Worm (Caenorhabditis elegans): ENCODE data around the gene K01A12.4.

Gene K01A12.4

ce11 chrX:8582767-8583360, 27.8 kb upstream of the K01A12.4 start:
- TF ChIP-seq ceh-45 (GFP tag; IDR thresholded peaks at IDR 0.05) (no peak), zip-5 (tag; optimal IDR thresholded peaks at IDR 0.05) (no peak), unc-42 (tag; optimal IDR thresholded peaks at IDR 0.05) (no peak), pha-2 (tag; optimal IDR thresholded peaks at IDR 0.05) (no peak), ceh-19 (GFP tag; optimal IDR thresholded peaks at IDR 0.05) (no peak), pax-1 (tag; optimal IDR thresholded peaks at IDR 0.05) (no peak), K09A11.1 (tag; optimal IDR thresholded peaks at IDR 0.05; ENCODE audit: insufficient read depth) (no peak), pros-1 (tag; optimal IDR thresholded peaks at IDR 0.05) (no peak), ceh-34 (tag; optimal IDR thresholded peaks at IDR 0.05) (no peak), ceh-6 (GFP tag; optimal IDR thresholded peaks at IDR 0.05) (no peak), F13H6.1 (tag; optimal IDR thresholded peaks at IDR 0.05) (no peak), hlh-13 (GFP tag; optimal IDR thresholded peaks at IDR 0.05) (no peak), nhr-232 (tag; optimal IDR thresholded peaks at IDR 0.05) (no peak), nfya-1 (tag; optimal IDR thresholded peaks at IDR 0.05) (no peak), T23F11.4 (GFP tag; optimal IDR thresholded peaks at IDR 0.05) (no peak)

- TF ChIP-seq ceh-14 (tag; optimal IDR thresholded peaks at IDR 0.05): no peak
- no peak for TF ChIP-seq pag-3 (tag; optimal IDR thresholded peaks at IDR 0.05; ENCODE audit: borderline replicate concordance)
- TF ChIP-seq ceh-48 (tag; optimal IDR thresholded peaks at IDR 0.05): no peak
- TF ChIP-seq odd-2 (tag; optimal IDR thresholded peaks at IDR 0.05): no peak
- no peak for TF ChIP-seq Y22D7AL.16 (tag; optimal IDR thresholded peaks at IDR 0.05)
These were observed 25.8 kb upstream of the K01A12.4 start for ce11 chrX:8584825-8585384.

- no peak for TF ChIP-seq eyg-1 (tag; optimal IDR thresholded peaks at IDR 0.05)
- no peak for TF ChIP-seq nfya-1 (tag; optimal IDR thresholded peaks at IDR 0.05)
- no peak for TF ChIP-seq hlh-8 (tag; optimal IDR thresholded peaks at IDR 0.05)
- no peak for TF ChIP-seq ahr-1 (tag; optimal IDR thresholded peaks at IDR 0.05)
- TF ChIP-seq ceh-24 (tag; optimal IDR thresholded peaks at IDR 0.05): no peak
- no peak for TF ChIP-seq elt-4 (tag; optimal IDR thresholded peaks at IDR 0.05)
- no peak for TF ChIP-seq pat-9 (tag; optimal IDR thresholded peaks at IDR 0.05)
- no peak for TF ChIP-seq odd-2 (tag; optimal IDR thresholded peaks at IDR 0.05)
- TF ChIP-seq tbx-2 (tag; optimal IDR thresholded peaks at IDR 0.05): no peak
- TF ChIP-seq ztf-16 (tag; optimal IDR thresholded peaks at IDR 0.05): no peak
- no peak for TF ChIP-seq hlh-30 (tag; optimal IDR thresholded peaks at IDR 0.05; ENCODE audit: insufficient read depth)
- no peak for TF ChIP-seq hlh-15 (tag; optimal IDR thresholded peaks at IDR 0.05)
- TF ChIP-seq ceh-9 (tag; optimal IDR thresholded peaks at IDR 0.05): no peak
- no peak for TF ChIP-seq ceh-45 (GFP tag; IDR thresholded peaks at IDR 0.05)
These were observed 24.9 kb upstream of the K01A12.4 start, which contains the start of gene F18E9.3 for ce11 chrX:8585837-8586236. F18E9.3 (plus strand) TSS chrX:8586147.

ce11 chrX:8592881-8593280, 17.8 kb upstream of the K01A12.4 start, which contains the start of gene nlp-7:
nlp-7 (plus strand) TSS chrX:8593181.
- TF ChIP-seq elt-2 (tag; optimal IDR thresholded peaks at IDR 0.05): no peak
- TF ChIP-seq ets-4 (tag; optimal IDR thresholded peaks at IDR 0.05): no peak
- no peak for TF ChIP-seq fax-1 (tag; optimal IDR thresholded peaks at IDR 0.05)
- no peak for TF ChIP-seq pat-9 (tag; optimal IDR thresholded peaks at IDR 0.05)
- no peak for TF ChIP-seq nhr-232 (tag; optimal IDR thresholded peaks at IDR 0.05)
- TF ChIP-seq elt-4 (tag; optimal IDR thresholded peaks at IDR 0.05): no peak
- no peak for TF ChIP-seq fkh-10 (GFP tag; optimal IDR thresholded peaks at IDR 0.05)
- no peak for TF ChIP-seq fkh-6 (tag; optimal IDR thresholded peaks at IDR 0.05)
- no peak for TF ChIP-seq eyg-1 (tag; optimal IDR thresholded peaks at IDR 0.05)
- TF ChIP-seq C08G9.2 (tag; optimal IDR thresholded peaks at IDR 0.05): no peak
- TF ChIP-seq ceh-14 (tag; optimal IDR thresholded peaks at IDR 0.05): no peak
- no peak for TF ChIP-seq ceh-22 (tag; optimal IDR thresholded peaks at IDR 0.05)
- no peak for TF ChIP-seq ceh-48 (tag; optimal IDR thresholded peaks at IDR 0.05)
- TF ChIP-seq ceh-6 (GFP tag; optimal IDR thresholded peaks at IDR 0.05): no peak
- TF ChIP-seq sox-2 (GFP tag; IDR thresholded peaks at IDR 0.05): no peak
- no peak for TF ChIP-seq pqm-1 (tag; optimal IDR thresholded peaks at IDR 0.05)
- TF ChIP-seq ama-1 (optimal IDR thresholded peaks at IDR 0.05): no peak
- TF ChIP-seq K09A11.1 (tag; optimal IDR thresholded peaks at IDR 0.05; ENCODE audit: insufficient read depth): no peak
- no peak for TF ChIP-seq che-1 (tag; optimal IDR thresholded peaks at IDR 0.05)
